Worm (Caenorhabditis elegans) whole organism, L1 larva: ENCODE results near the gene W05B10.4.

Experiments used
- C34B4.2 ChIP-seq: sonication (generic microtip); optimal IDR thresholded peaks from 2 replicates; lab custom pipeline; 2017; ENCODE audit warnings: mild to moderate bottlenecking, missing genetic modification characterization, missing compliant biosample characterization
- Y116A8C.19 ChIP-seq: sonication (generic microtip); optimal IDR thresholded peaks from 2 replicates; lab custom pipeline; 2016; ENCODE audit warnings: missing compliant biosample characterization, missing genetic modification characterization, borderline replicate concordance
- aha-1 ChIP-seq: fragments of 150-350 bp; optimal IDR thresholded peaks from 2 replicates; lab custom pipeline; 2014; ENCODE audit warnings: missing biosample characterization, missing genetic modification characterization
- aly-2 ChIP-seq: fragments of 150-350 bp; optimal IDR thresholded peaks from 2 replicates; lab custom pipeline; 2014; ENCODE audit warnings: missing biosample characterization, missing genetic modification characterization
- blmp-1 ChIP-seq: fragments of 150-350 bp; optimal IDR thresholded peaks from 2 replicates; lab custom pipeline; 2014; ENCODE audit warnings: missing biosample characterization, missing genetic modification characterization
- ceh-63 ChIP-seq: fragments of 200-800 bp; sonication (Bioruptor generic); optimal IDR thresholded peaks from 2 replicates; lab custom pipeline; 2018; ENCODE audit warnings: mild to moderate bottlenecking, missing genetic modification characterization, missing compliant biosample characterization
- ceh-8 ChIP-seq: fragments of 200-800 bp; sonication (Bioruptor generic); optimal IDR thresholded peaks from 2 replicates; lab custom pipeline; 2018; ENCODE audit warnings: mild to moderate bottlenecking, missing genetic modification characterization, moderate library complexity, missing compliant biosample characterization
- ceh-82 ChIP-seq, 3 experiments: fragments of 150-350 bp in 1 of 3; sonication (generic microtip) in 2 of 3; optimal IDR thresholded peaks; 2 replicates each; lab custom pipeline; 2014 to 2017; ENCODE audit warnings: missing biosample characterization in 3 of 3, missing genetic modification characterization in 3 of 3
- dpl-1 ChIP-seq, 3 experiments: fragments of 150-350 bp in 2 of 3; sonication (generic microtip) in 1 of 3; optimal IDR thresholded peaks; 2 replicates each; lab custom pipeline; 2014 to 2017; ENCODE audit warnings: missing biosample characterization in 3 of 3, missing genetic modification characterization in 3 of 3, missing genetic modification reagents in 3 of 3
- dsc-1 ChIP-seq: sonication (generic microtip); optimal IDR thresholded peaks from 2 replicates; lab custom pipeline; 2016; ENCODE audit warnings: mild to moderate bottlenecking, missing genetic modification characterization, missing compliant biosample characterization
- efl-1 ChIP-seq, 4 experiments: fragments of 150-350 bp; optimal IDR thresholded peaks in 3 of 4; peaks in 1 of 4; 1 replicate in 1 of 4; 2 replicates in 3 of 4; lab custom pipeline; 2014; ENCODE audit warnings: missing biosample characterization in 2 of 4, missing genetic modification characterization in 2 of 4, missing genetic modification reagents in 2 of 4
- egl-13 ChIP-seq: sonication (generic microtip); optimal IDR thresholded peaks from 2 replicates; lab custom pipeline; 2016; ENCODE audit warnings: missing genotype, missing genetic modification reagents, missing genetic modification characterization, missing compliant biosample characterization
- egl-27 ChIP-seq, 2 experiments: fragments of 150-350 bp in 1 of 2; sonication (generic microtip); optimal IDR thresholded peaks; 3 replicates each; lab custom pipeline; 2017 to 2018; ENCODE audit warnings: missing biosample characterization in 2 of 2, missing genetic modification characterization in 2 of 2, missing genetic modification reagents in 2 of 2
- elt-2 ChIP-seq: sonication (generic microtip); optimal IDR thresholded peaks from 2 replicates; lab custom pipeline; 2016; ENCODE audit warnings: missing genetic modification characterization, mild to moderate bottlenecking, inconsistent platforms, missing compliant biosample characterization, missing genetic modification reagents
- elt-3 ChIP-seq, 6 experiments: fragments of 150-350 bp in 1 of 6; sonication (generic microtip); optimal IDR thresholded peaks; 2 replicates each; lab custom pipeline; 2017 to 2018; ENCODE audit warnings: missing biosample characterization in 6 of 6, missing genetic modification characterization in 6 of 6, inconsistent platforms in 1 of 6
- fkh-10 ChIP-seq: sonication (generic microtip); optimal IDR thresholded peaks from 2 replicates; lab custom pipeline; 2017; ENCODE audit warnings: missing biosample characterization, missing genetic modification reagents, missing genetic modification characterization
- fkh-4 ChIP-seq: sonication (generic microtip); optimal IDR thresholded peaks from 2 replicates; lab custom pipeline; 2016; ENCODE audit warnings: missing compliant biosample characterization, missing genetic modification characterization, borderline replicate concordance
- fkh-8 ChIP-seq: sonication (generic microtip); optimal IDR thresholded peaks from 2 replicates; lab custom pipeline; 2016; ENCODE audit warnings: mild to moderate bottlenecking, missing genetic modification characterization, missing compliant biosample characterization
- irx-1 ChIP-seq: sonication (generic microtip); optimal IDR thresholded peaks from 2 replicates; lab custom pipeline; 2016; ENCODE audit warnings: missing genetic modification characterization, missing compliant biosample characterization
- lin-14 ChIP-seq: fragments of 200-800 bp; sonication (Bioruptor generic); optimal IDR thresholded peaks from 2 replicates; lab custom pipeline; 2018; ENCODE audit warnings: mild to moderate bottlenecking, missing genetic modification characterization, moderate library complexity, missing compliant biosample characterization
- lin-15B ChIP-seq: fragments of 150-350 bp; sonication (generic microtip); optimal IDR thresholded peaks from 3 replicates; lab custom pipeline; 2014; ENCODE audit warnings: missing biosample characterization, missing genetic modification characterization
- lin-35 ChIP-seq, 2 experiments: fragments of 150-350 bp; optimal IDR thresholded peaks; 2 replicates each; lab custom pipeline; 2014; ENCODE audit warnings: missing biosample characterization in 2 of 2, missing genetic modification characterization in 2 of 2, missing genetic modification reagents in 2 of 2
- lsy-2 ChIP-seq, 2 experiments: fragments of 150-350 bp; optimal IDR thresholded peaks; 2 replicates each; lab custom pipeline; 2014; ENCODE audit warnings: missing biosample characterization in 2 of 2, missing genetic modification characterization in 2 of 2
- mab-9 ChIP-seq: fragments of 200-800 bp; sonication (Bioruptor generic); IDR thresholded peaks from 2 replicates; pipeline ENCODE4 v1.3.6; 2022; ENCODE audit warnings: missing genetic modification reagents, missing genetic modification characterization, missing compliant biosample characterization
- mdl-1 ChIP-seq, 2 experiments: fragments of 150-350 bp; optimal IDR thresholded peaks; 2 replicates each; lab custom pipeline; 2014 to 2017; ENCODE audit warnings: missing biosample characterization in 2 of 2, missing genetic modification characterization in 2 of 2, inconsistent platforms in 1 of 2
- nhr-11 ChIP-seq: fragments of 150-350 bp; optimal IDR thresholded peaks from 2 replicates; lab custom pipeline; 2014; ENCODE audit warnings: missing biosample characterization, missing genetic modification characterization
- nhr-12 ChIP-seq: sonication (generic microtip); optimal IDR thresholded peaks from 2 replicates; lab custom pipeline; 2017; ENCODE audit warnings: missing biosample characterization, missing genetic modification characterization
- nhr-19 ChIP-seq: fragments of 200-800 bp; sonication (Bioruptor generic); conservative IDR thresholded peaks from 2 replicates; pipeline ENCODE4 v1.3.6; 2022; ENCODE audit warnings: missing genetic modification characterization, missing compliant biosample characterization
- nhr-20 ChIP-seq: sonication (generic microtip); optimal IDR thresholded peaks from 2 replicates; lab custom pipeline; 2016; ENCODE audit warnings: mild to moderate bottlenecking, missing genetic modification characterization, missing compliant biosample characterization
- nhr-28 ChIP-seq: fragments of 150-350 bp; optimal IDR thresholded peaks from 2 replicates; lab custom pipeline; 2014; ENCODE audit warnings: missing biosample characterization, missing genetic modification characterization
- nhr-47 ChIP-seq: sonication (generic microtip); optimal IDR thresholded peaks from 2 replicates; lab custom pipeline; 2016; ENCODE audit warnings: mild to moderate bottlenecking, missing genetic modification characterization, moderate library complexity, missing compliant biosample characterization
- nhr-71 ChIP-seq: sonication (generic microtip); optimal IDR thresholded peaks from 2 replicates; lab custom pipeline; 2016; ENCODE audit warnings: mild to moderate bottlenecking, missing genetic modification characterization, moderate library complexity, missing compliant biosample characterization
- nhr-76 ChIP-seq: sonication (generic microtip); optimal IDR thresholded peaks from 2 replicates; lab custom pipeline; 2017; ENCODE audit warnings: missing biosample characterization, missing genetic modification characterization
- nhr-77 ChIP-seq: fragments of 150-350 bp; optimal IDR thresholded peaks from 2 replicates; lab custom pipeline; 2014; ENCODE audit warnings: missing biosample characterization, missing genetic modification characterization
- nhr-85 ChIP-seq: sonication (generic microtip); peaks from one replicate; lab custom pipeline; 2016; ENCODE audit warnings: missing genetic modification characterization, inconsistent platforms, missing compliant biosample characterization
- nhr-90 ChIP-seq: sonication (generic microtip); optimal IDR thresholded peaks from 2 replicates; lab custom pipeline; 2016; ENCODE audit warnings: mild to moderate bottlenecking, missing genetic modification characterization, missing compliant biosample characterization; ENCODE audit not compliant: poor library complexity
- pag-3 ChIP-seq: sonication (generic microtip); optimal IDR thresholded peaks from 2 replicates; lab custom pipeline; 2017; ENCODE audit warnings: missing genetic modification characterization, mild to moderate bottlenecking, missing compliant biosample characterization, antibody characterized with exemption, borderline replicate concordance; ENCODE audit not compliant: insufficient read depth
- pax-3 ChIP-seq: fragments of 200-800 bp; sonication (Bioruptor generic); optimal IDR thresholded peaks from 2 replicates; lab custom pipeline; 2018; ENCODE audit warnings: mild to moderate bottlenecking, missing genetic modification characterization, moderate library complexity, missing compliant biosample characterization
- rnt-1 ChIP-seq: sonication (generic microtip); optimal IDR thresholded peaks from 2 replicates; lab custom pipeline; 2016; ENCODE audit warnings: mild to moderate bottlenecking, missing genetic modification characterization, moderate library complexity, missing compliant biosample characterization
- snu-23 ChIP-seq: sonication (generic microtip); optimal IDR thresholded peaks from 2 replicates; lab custom pipeline; 2016; ENCODE audit warnings: missing genetic modification characterization, missing compliant biosample characterization
- sptf-1 ChIP-seq: fragments of 150-350 bp; optimal IDR thresholded peaks from 2 replicates; lab custom pipeline; 2014; ENCODE audit warnings: missing biosample characterization, missing genetic modification characterization
- tbx-2 ChIP-seq: sonication (generic microtip); optimal IDR thresholded peaks from 2 replicates; lab custom pipeline; 2016; ENCODE audit warnings: missing genetic modification characterization, missing compliant biosample characterization
- tlp-1 ChIP-seq: fragments of 150-350 bp; optimal IDR thresholded peaks from 2 replicates; lab custom pipeline; 2014; ENCODE audit warnings: missing biosample characterization, missing genetic modification characterization
- unc-130 ChIP-seq: fragments of 150-350 bp; optimal IDR thresholded peaks from 2 replicates; lab custom pipeline; 2017; ENCODE audit warnings: missing biosample characterization, missing genetic modification characterization, inconsistent platforms
- unc-30 ChIP-seq: sonication (generic microtip); optimal IDR thresholded peaks from 2 replicates; lab custom pipeline; 2017; ENCODE audit warnings: missing biosample characterization, missing genetic modification characterization
- unc-62 ChIP-seq: fragments of 150-350 bp; optimal IDR thresholded peaks from 2 replicates; lab custom pipeline; 2014; ENCODE audit warnings: missing biosample characterization, missing genetic modification reagents, missing genetic modification characterization
- unc-86 ChIP-seq: sonication (generic microtip); optimal IDR thresholded peaks from 2 replicates; lab custom pipeline; 2016; ENCODE audit warnings: missing genetic modification characterization, missing compliant biosample characterization
- xbp-1 ChIP-seq: sonication (generic microtip); optimal IDR thresholded peaks from 2 replicates; lab custom pipeline; 2016; ENCODE audit warnings: missing genetic modification characterization, missing compliant biosample characterization

W05B10.4 gene

ce11 chrV:12636248-12636647 lies 31.8 kb upstream of the W05B10.4 start (continued):
- TF ChIP-seq rnt-1 (tag; lab: Kevin White, UChicago) (peak; percentile 88), fkh-4 (tag; lab: Kevin White, UChicago) (peak; percentile 78), nhr-90 (tag; lab: Kevin White, UChicago) (no peak), unc-130 (tag; lab: Kevin White, UChicago) (peak; percentile 27), pag-3 (no peak), ceh-63 (GFP tag; lab: Kevin White, UChicago) (no peak), lin-35 (GFP tag; optimal IDR thresholded peaks at IDR 0.05; lab: Kevin White, UChicago) (no peak), mdl-1 (tag; optimal IDR thresholded peaks at IDR 0.05; lab: Kevin White, UChicago) (peak in 1 of 2 experiments; percentile 3), lin-15B (tag; lab: Kevin White, UChicago) (no peak), lin-14 (GFP tag; lab: Kevin White, UChicago) (peak; percentile 87), aha-1 (peak; percentile 33), nhr-85 (peak; percentile 85), C34B4.2 (no peak), unc-86 (tag; lab: Kevin White, UChicago) (no peak), tlp-1 (tag; lab: Kevin White, UChicago) (no peak), sptf-1 (tag; lab: Kevin White, UChicago) (no peak), nhr-71 (tag; lab: Kevin White, UChicago) (peak; percentile 91), blmp-1 (tag; lab: Kevin White, UChicago) (peak; percentile 54), nhr-77 (tag; lab: Kevin White, UChicago) (no peak), unc-62 (GFP tag; lab: Kevin White, UChicago) (no peak), nhr-11 (no peak), fkh-8 (tag; lab: Kevin White, UChicago) (no peak), dpl-1 (GFP tag; optimal IDR thresholded peaks at IDR 0.05; lab: Kevin White, UChicago) (no peak), lsy-2 (tag; optimal IDR thresholded peaks at IDR 0.05; lab: Kevin White, UChicago) (peak; percentile 22 to 49), elt-3 (tag; optimal IDR thresholded peaks at IDR 0.05; lab: Kevin White, UChicago) (peak in 2 of 6 experiments; percentile 13 to 39), pax-3 (tag; lab: Kevin White, UChicago) (no peak), tbx-2 (tag; lab: Kevin White, UChicago) (peak; percentile 21), xbp-1 (tag; lab: Kevin White, UChicago) (no peak), efl-1 (optimal IDR thresholded peaks at IDR 0.05; lab: Kevin White, UChicago) (no peak), efl-1 (GFP tag; optimal IDR thresholded peaks at IDR 0.05 in 1 of 2; lab: Kevin White, UChicago) (peak in 1 of 2 experiments; percentile 36), snu-23 (no peak), aly-2 (tag; lab: Kevin White, UChicago) (no peak), Y116A8C.19 (no peak), egl-27 (tag; optimal IDR thresholded peaks at IDR 0.05; lab: Kevin White, UChicago) (no peak), nhr-76 (tag; lab: Kevin White, UChicago) (no peak), nhr-28 (tag; lab: Kevin White, UChicago) (no peak), fkh-10 (GFP tag; lab: Kevin White, UChicago) (no peak), elt-2 (no peak), irx-1 (peak; percentile 15), ceh-8 (no peak), nhr-47 (tag; lab: Kevin White, UChicago) (peak; percentile 12), nhr-20 (tag; lab: Kevin White, UChicago) (peak; percentile 82), nhr-12 (no peak), nhr-19 (GFP tag; lab: Robert Waterston, UW) (peak; percentile 83), mab-9 (GFP tag; lab: Robert Waterston, UW) (no peak), ceh-82 (tag; optimal IDR thresholded peaks at IDR 0.05; lab: Kevin White, UChicago) (no peak), egl-13 (tag; lab: Kevin White, UChicago) (no peak), dsc-1 (peak; percentile 93), unc-30 (tag; lab: Kevin White, UChicago) (no peak)
- TF ChIP-seq, all 84 proteins: peak for 22
